Worm (Caenorhabditis elegans): ENCODE results near the gene F23F12.12.

Gene F23F12.12

DNA sequence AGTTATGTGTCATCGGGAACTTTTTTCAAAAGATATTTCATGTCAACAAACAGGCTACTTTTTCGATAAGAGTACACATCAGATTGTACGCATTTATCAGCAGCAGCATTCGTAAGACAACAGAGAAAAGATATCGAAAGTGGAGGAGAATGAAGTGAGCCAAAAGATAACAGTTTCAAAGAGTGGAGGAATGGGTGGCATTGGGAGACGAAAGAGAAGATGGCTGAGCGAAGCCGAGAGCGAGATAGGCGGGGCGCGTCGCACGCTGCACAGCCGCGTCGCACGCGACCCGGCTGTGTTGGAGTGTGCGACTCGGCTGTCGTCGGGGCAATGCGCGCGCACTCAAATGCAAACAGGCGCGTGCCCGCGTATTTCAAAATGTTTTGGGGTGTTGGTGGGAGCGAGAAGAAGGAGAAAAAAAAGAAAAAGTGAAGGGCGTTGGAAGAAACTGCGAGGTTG, 43.8 kb upstream of the F23F12.12 start (continued):
- TF ChIP-seq unc-62 (GFP tag; optimal IDR thresholded peaks at IDR 0.05) (no peak), nhr-12 (tag; optimal IDR thresholded peaks at IDR 0.05) (no peak), ceh-82 (tag; optimal IDR thresholded peaks at IDR 0.05) (peak; percentile 78 to 92 (median 83)), egl-13 (tag; optimal IDR thresholded peaks at IDR 0.05) (peak; percentile 66), nhr-237 (tag; optimal IDR thresholded peaks at IDR 0.05) (peak; percentile 6), sox-4 (tag; optimal IDR thresholded peaks at IDR 0.05) (no peak), mdl-1 (tag; optimal IDR thresholded peaks at IDR 0.05) (peak; percentile 22 to 89), nhr-76 (tag; optimal IDR thresholded peaks at IDR 0.05) (no peak), aly-2 (tag; optimal IDR thresholded peaks at IDR 0.05) (no peak), Y116A8C.19 (tag; optimal IDR thresholded peaks at IDR 0.05; ENCODE audit: borderline replicate concordance) (no peak), xbp-1 (tag; optimal IDR thresholded peaks at IDR 0.05) (peak; percentile 82), efl-1 (optimal IDR thresholded peaks at IDR 0.05) (peak; percentile 61 to 83), efl-1 (GFP tag; optimal IDR thresholded peaks at IDR 0.05 in 1 of 2) (peak; percentile 80 to 98), pag-3 (tag; optimal IDR thresholded peaks at IDR 0.05; ENCODE audit: borderline replicate concordance, insufficient read depth) (no peak), zag-1 (tag; optimal IDR thresholded peaks at IDR 0.05) (no peak), snpc-4 (tag; optimal IDR thresholded peaks at IDR 0.05) (peak; percentile 49), lir-3 (tag; optimal IDR thresholded peaks at IDR 0.05; ENCODE audit: poor library complexity) (no peak), hlh-4 (tag; optimal IDR thresholded peaks at IDR 0.05) (no peak), ceh-63 (GFP tag; optimal IDR thresholded peaks at IDR 0.05) (no peak), nhr-19 (GFP tag; conservative IDR thresholded peaks at IDR 0.05) (peak; percentile 91), nhr-71 (tag; optimal IDR thresholded peaks at IDR 0.05) (peak; percentile 94), pqm-1 (tag; optimal IDR thresholded peaks at IDR 0.05) (peak; percentile 86), blmp-1 (tag; optimal IDR thresholded peaks at IDR 0.05) (peak; percentile 82), elt-3 (tag; optimal IDR thresholded peaks at IDR 0.05) (peak in 2 of 6 experiments; percentile 21 to 53), nhr-85 (tag) (peak; percentile 87), tlp-1 (tag; optimal IDR thresholded peaks at IDR 0.05) (no peak), mef-2 (tag; optimal IDR thresholded peaks at IDR 0.05) (peak; percentile 73), ztf-11 (tag; optimal IDR thresholded peaks at IDR 0.05) (peak in 1 of 2 experiments; percentile 66), skn-1 (tag; optimal IDR thresholded peaks at IDR 0.05) (peak; percentile 86), ces-1 (GFP tag; optimal IDR thresholded peaks at IDR 0.05) (no peak), unc-30 (tag; optimal IDR thresholded peaks at IDR 0.05) (no peak), irx-1 (tag; optimal IDR thresholded peaks at IDR 0.05) (peak; percentile 64)

DNA sequence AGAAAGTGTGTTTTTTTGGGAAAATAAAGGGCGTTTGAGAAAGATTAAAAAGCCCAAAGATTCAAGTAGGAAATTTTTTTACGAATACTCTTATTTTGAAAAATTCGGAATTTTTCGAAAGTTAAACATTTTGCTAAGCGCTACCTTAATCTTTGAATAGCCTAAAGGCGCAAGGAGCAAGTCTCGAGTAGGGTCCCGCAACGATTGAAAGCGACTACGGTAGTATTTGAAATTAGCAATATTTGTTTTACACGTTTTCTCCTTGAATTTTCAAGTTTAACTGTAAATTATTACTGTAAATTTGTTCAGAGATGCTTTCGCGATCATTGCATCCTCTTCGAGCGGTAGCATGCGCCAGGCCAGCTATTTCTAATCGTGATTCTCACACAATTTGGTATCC, 43.0 kb upstream of the F23F12.12 start, which contains the start of gene nduf-2.2:
nduf-2.2 (plus strand) TSS at position 310 of the 400 bp plus-strand sequence.
- TF ChIP-seq ztf-11 (tag; optimal IDR thresholded peaks at IDR 0.05) (no peak), vab-15 (tag; optimal IDR thresholded peaks at IDR 0.05) (no peak), swsn-7 (tag; optimal IDR thresholded peaks at IDR 0.05) (no peak), pax-3 (tag; optimal IDR thresholded peaks at IDR 0.05) (no peak), zag-1 (tag; optimal IDR thresholded peaks at IDR 0.05) (no peak), fkh-8 (tag; optimal IDR thresholded peaks at IDR 0.05) (no peak), ceh-63 (GFP tag; optimal IDR thresholded peaks at IDR 0.05) (no peak)

DNA sequence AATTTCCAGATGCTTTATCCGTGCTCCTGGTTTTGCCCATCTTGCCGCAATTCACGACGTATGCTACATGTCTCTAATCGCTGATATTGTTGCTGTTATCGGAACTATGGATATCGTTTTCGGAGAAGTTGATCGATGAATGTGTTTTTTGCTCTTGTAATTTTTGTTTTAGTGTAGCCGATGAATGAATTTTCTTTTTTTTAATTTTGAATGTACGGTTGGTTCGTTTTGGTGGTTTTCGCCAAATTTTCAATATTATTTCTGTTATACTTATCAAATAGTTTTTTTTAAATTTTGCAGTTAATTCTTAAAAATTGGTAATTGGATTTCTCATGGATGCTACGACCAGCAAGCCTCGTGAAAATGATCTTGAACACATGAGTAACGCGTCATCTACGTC, 40.9 kb upstream of the F23F12.12 start, which contains the start of gene T26A5.2:
T26A5.2 (plus strand) TSS at position 301 of the 400 bp plus-strand sequence.
- TF ChIP-seq mdl-1 (tag; optimal IDR thresholded peaks at IDR 0.05) (no peak), nhr-28 (tag; optimal IDR thresholded peaks at IDR 0.05) (no peak)

DNA sequence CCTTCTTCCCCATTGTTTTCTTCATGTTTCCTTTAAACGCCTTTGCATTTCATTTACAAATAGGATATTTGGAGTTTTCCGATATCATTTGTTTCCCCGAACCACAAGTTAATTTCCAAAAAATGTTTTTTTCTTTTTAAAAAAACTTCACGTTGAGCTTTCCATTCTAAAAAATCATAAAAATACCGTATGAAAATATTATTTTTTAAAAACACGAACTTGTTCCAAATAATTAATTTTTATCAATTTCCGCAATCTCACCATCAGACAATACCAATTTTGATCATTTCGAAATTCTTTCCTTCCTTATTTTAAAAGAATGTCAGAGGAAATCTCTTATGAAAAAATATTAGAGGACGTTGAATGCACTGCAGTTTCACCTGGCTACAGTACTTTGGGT, 36.5 kb upstream of the F23F12.12 start, which contains the start of gene wht-6:
wht-6 (plus strand) TSS at position 301 of the 400 bp plus-strand sequence.
- no peak for TF ChIP-seq dsc-1 (tag; optimal IDR thresholded peaks at IDR 0.05)
- no peak for TF ChIP-seq jun-1 (tag; optimal IDR thresholded peaks at IDR 0.05)
- TF ChIP-seq ceh-88 (GFP tag; IDR thresholded peaks at IDR 0.05) = no peak
- no peak for TF ChIP-seq mef-2 (tag; optimal IDR thresholded peaks at IDR 0.05)
- no peak for TF ChIP-seq nhr-28 (tag; optimal IDR thresholded peaks at IDR 0.05)
- no peak for TF ChIP-seq vab-15 (tag; optimal IDR thresholded peaks at IDR 0.05)
- TF ChIP-seq ets-5 (GFP tag; IDR thresholded peaks at IDR 0.05) = no peak
- no peak for TF ChIP-seq rnt-1 (tag; optimal IDR thresholded peaks at IDR 0.05)
- no peak for TF ChIP-seq ceh-63 (GFP tag; optimal IDR thresholded peaks at IDR 0.05)
- no peak for TF ChIP-seq hlh-4 (tag; optimal IDR thresholded peaks at IDR 0.05)
- TF ChIP-seq elt-3 (tag; optimal IDR thresholded peaks at IDR 0.05) = no peak
- no peak for TF ChIP-seq efl-3 (GFP tag; optimal IDR thresholded peaks at IDR 0.05)
- no peak for TF ChIP-seq elt-2 (tag; optimal IDR thresholded peaks at IDR 0.05)
- no peak for TF ChIP-seq nhr-20 (tag; optimal IDR thresholded peaks at IDR 0.05)
- no peak for TF ChIP-seq pag-3 (tag; optimal IDR thresholded peaks at IDR 0.05; ENCODE audit: borderline replicate concordance, insufficient read depth)
- TF ChIP-seq grh-1 (GFP tag; IDR thresholded peaks at IDR 0.05) = no peak
- no peak for TF ChIP-seq isw-1 (GFP tag; IDR thresholded peaks at IDR 0.05)
